Worm (Caenorhabditis elegans): ENCODE data around the gene F54D1.6.

ce11 chrIV:11311484-11311883 lies 23.9 kb downstream of the F54D1.6 start:
- TF ChIP-seq dao-5 (tag; optimal IDR thresholded peaks at IDR 0.05), result no peak
- TF ChIP-seq him-1 (tag; optimal IDR thresholded peaks at IDR 0.05), result no peak

Data from whole organism, L4/young adult.